Worm (Caenorhabditis elegans) whole organism, midembryonic: ENCODE measurements around the gene dlc-4.

Source experiments
- T22C8.4 ChIP-seq: fragments of 200-800 bp; sonication (Bioruptor generic); IDR thresholded peaks from 2 replicates; pipeline ENCODE4 v1.3.6; 2022; ENCODE audit warnings: missing genetic modification characterization, missing compliant biosample characterization
- cog-1 ChIP-seq: sonication (generic microtip); optimal IDR thresholded peaks from 2 replicates; lab custom pipeline; 2016; ENCODE audit warnings: missing genetic modification characterization, missing compliant biosample characterization
- flt-1 ChIP-seq: fragments of 200-800 bp; sonication (Bioruptor generic); IDR thresholded peaks from 2 replicates; pipeline ENCODE4 v1.3.6; 2022; ENCODE audit warnings: missing genetic modification characterization, missing compliant biosample characterization
- klf-2 ChIP-seq: fragments of 200-800 bp; sonication (Bioruptor generic); conservative IDR thresholded peaks from 2 replicates; pipeline ENCODE4 v1.3.6; 2022; ENCODE audit warnings: missing genetic modification reagents, missing genetic modification characterization, missing compliant biosample characterization
- med-1 ChIP-seq: sonication (generic microtip); optimal IDR thresholded peaks from 2 replicates; lab custom pipeline; 2017; ENCODE audit warnings: missing genetic modification characterization, mild to moderate bottlenecking, missing compliant biosample characterization, antibody characterized with exemption, missing genetic modification reagents; ENCODE audit not compliant: insufficient read depth
- ref-1 ChIP-seq: fragments of 200-800 bp; sonication (Bioruptor generic); conservative IDR thresholded peaks from 2 replicates; pipeline ENCODE4 v1.3.6; 2022; ENCODE audit warnings: missing genetic modification reagents, missing genetic modification characterization, missing compliant biosample characterization
- tab-1 ChIP-seq: fragments of 200-800 bp; sonication (Bioruptor generic); IDR thresholded peaks from 2 replicates; pipeline ENCODE4 v1.3.6; 2022; ENCODE audit warnings: missing genetic modification characterization, missing compliant biosample characterization
- ztf-23 ChIP-seq: fragments of 200-800 bp; sonication (Bioruptor generic); IDR thresholded peaks from 2 replicates; pipeline ENCODE4 v1.3.6; 2022; ENCODE audit warnings: missing genetic modification reagents, missing genetic modification characterization, missing compliant biosample characterization
- ztf-29 ChIP-seq: fragments of 200-800 bp; sonication (Bioruptor generic); IDR thresholded peaks from 2 replicates; pipeline ENCODE4 v1.3.6; 2022; ENCODE audit warnings: missing genetic modification reagents, missing genetic modification characterization, missing compliant biosample characterization

- TF ChIP-seq tab-1 (GFP tag; lab: Robert Waterston, UW) (no peak), ref-1 (GFP tag; lab: Robert Waterston, UW) (no peak), med-1 (GFP tag; lab: Kevin White, UChicago) (no peak), flt-1 (no peak), ztf-23 (GFP tag; lab: Robert Waterston, UW) (no peak), T22C8.4 (GFP tag; lab: Robert Waterston, UW) (no peak), klf-2 (no peak), ztf-29 (no peak), cog-1 (tag; lab: Kevin White, UChicago) (no peak)
Measured at ce11 chrIV:16401428-16401827, 41.6 kb upstream of the dlc-4 start.
